Worm (Caenorhabditis elegans) whole organism, L3 larva: ENCODE results near the gene F02D10.2.

ENCODE experiments used
- jun-1 ChIP-seq: fragments of 150-350 bp; optimal IDR thresholded peaks from 2 replicates; lab custom pipeline; 2014; ENCODE audit warnings: missing biosample characterization, missing genetic modification reagents, missing genetic modification characterization
- lin-39 ChIP-seq: fragments of 150-350 bp; optimal IDR thresholded peaks from 2 replicates; lab custom pipeline; 2018; ENCODE audit warnings: missing biosample characterization, missing genetic modification reagents, missing genetic modification characterization
- unc-39 ChIP-seq: sonication (generic microtip); optimal IDR thresholded peaks from 4 replicates; lab custom pipeline; 2017; ENCODE audit warnings: missing biosample characterization, missing genetic modification characterization

- no peak for TF ChIP-seq lin-39 (tag; lab: Kevin White, UChicago)
- no peak for TF ChIP-seq unc-39 (tag; lab: Kevin White, UChicago)
- no peak for TF ChIP-seq jun-1 (tag; lab: Kevin White, UChicago)
Observed at ce11 chrX:13435790-13436472, 27.8 kb downstream of the F02D10.2 start, which contains the start of gene jmjd-3.3.
